Worm (Caenorhabditis elegans): ENCODE results near the gene clec-162.

DNA sequence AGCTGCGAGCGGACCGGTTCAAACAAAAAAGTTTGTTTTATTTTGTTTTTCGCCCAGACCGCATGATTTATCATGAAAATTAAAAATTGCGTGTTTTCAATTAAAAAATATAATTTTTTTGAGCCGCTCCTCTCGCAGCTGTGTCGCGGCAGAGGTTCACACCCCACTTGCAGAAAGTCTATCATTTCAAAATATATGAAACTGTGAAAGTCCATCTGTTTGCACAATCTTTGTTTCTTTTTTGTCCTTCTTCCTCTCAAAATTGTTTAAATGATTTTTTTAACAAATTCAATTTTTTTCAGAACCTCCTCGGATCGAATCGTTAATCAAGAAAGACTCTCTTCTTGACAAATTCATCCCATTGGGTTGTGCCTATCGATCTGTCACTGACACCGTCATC, 25.4 kb downstream of the clec-162 start, which contains the start of gene tlk-1:
- TF ChIP-seq tab-1 (GFP tag; IDR thresholded peaks at IDR 0.05) (no peak), ztf-23 (GFP tag; IDR thresholded peaks at IDR 0.05) (no peak), cog-1 (tag; optimal IDR thresholded peaks at IDR 0.05) (no peak), T22C8.4 (GFP tag; IDR thresholded peaks at IDR 0.05) (no peak), flt-1 (GFP tag; IDR thresholded peaks at IDR 0.05) (no peak), klf-2 (GFP tag; conservative IDR thresholded peaks at IDR 0.05) (no peak), med-1 (GFP tag; optimal IDR thresholded peaks at IDR 0.05; ENCODE audit: insufficient read depth) (no peak), ztf-29 (GFP tag; IDR thresholded peaks at IDR 0.05) (no peak)
